Fruit fly (Drosophila melanogaster): ENCODE measurements around the gene stai.

stai gene

dm6 chr2L:6080329-6080728, 19.8 kb upstream of the stai start (continued):
- TF ChIP-seq Oli (tag; optimal IDR thresholded peaks at IDR 0.05) (no peak), Aef1 (GFP tag; IDR thresholded peaks at IDR 0.05) (no peak), Med (GFP tag) (peak; percentile 79), row (GFP tag; IDR thresholded peaks at IDR 0.05) (no peak), Hr51 (GFP tag; optimal IDR thresholded peaks at IDR 0.05) (no peak), Meics (GFP tag; optimal IDR thresholded peaks at IDR 0.05) (peak; percentile 18), Opbp (GFP tag; IDR thresholded peaks at IDR 0.05; ENCODE audit: partially characterized antibody) (no peak), pan (optimal IDR thresholded peaks at IDR 0.05) (no peak), pan (GFP tag; optimal IDR thresholded peaks at IDR 0.05 in 1 of 2, IDR thresholded peaks at IDR 0.05 in 1 of 2) (no peak), Pdp1 (GFP tag; optimal IDR thresholded peaks at IDR 0.05) (peak in 1 of 2 experiments; percentile 31), chif (GFP tag; optimal IDR thresholded peaks at IDR 0.05) (no peak), MBD-R2 (GFP tag; IDR thresholded peaks at IDR 0.05) (no peak), CG10431 (GFP tag; optimal IDR thresholded peaks at IDR 0.05) (no peak), mam (GFP tag; optimal IDR thresholded peaks at IDR 0.05) (no peak), eve (GFP tag; optimal IDR thresholded peaks at IDR 0.05) (no peak), Nf-YB (GFP tag; optimal IDR thresholded peaks at IDR 0.05) (no peak), CG15269 (tag; optimal IDR thresholded peaks at IDR 0.05) (no peak), CG9932 (GFP tag; IDR thresholded peaks at IDR 0.05) (no peak), CG17385 (GFP tag; optimal IDR thresholded peaks at IDR 0.05) (no peak), CG2199 (GFP tag; IDR thresholded peaks at IDR 0.05) (no peak), HHEX (GFP tag; optimal IDR thresholded peaks at IDR 0.05) (peak; percentile 28), slou (GFP tag; optimal IDR thresholded peaks at IDR 0.05) (no peak), CG8290 (GFP tag; optimal IDR thresholded peaks at IDR 0.05) (no peak), CG8290 (tag; optimal IDR thresholded peaks at IDR 0.05) (peak in 1 of 2 experiments; percentile 38), crc (GFP tag; optimal IDR thresholded peaks at IDR 0.05) (no peak), Dfd (GFP tag; optimal IDR thresholded peaks at IDR 0.05) (no peak), CG11085 (GFP tag; IDR thresholded peaks at IDR 0.05) (no peak), Deaf1 (tag; optimal IDR thresholded peaks at IDR 0.05) (no peak), vvl (GFP tag; IDR thresholded peaks at IDR 0.05) (no peak), Bdp1 (GFP tag; optimal IDR thresholded peaks at IDR 0.05) (no peak), sd (tag; optimal IDR thresholded peaks at IDR 0.05) (peak; percentile 37), Chrac-16 (GFP tag; optimal IDR thresholded peaks at IDR 0.05) (no peak), odd (GFP tag; optimal IDR thresholded peaks at IDR 0.05) (no peak), sug (tag; optimal IDR thresholded peaks at IDR 0.05) (peak; percentile 61), CG14050 (GFP tag; IDR thresholded peaks at IDR 0.05) (no peak), rib (GFP tag; IDR thresholded peaks at IDR 0.05) (no peak), bowl (GFP tag; IDR thresholded peaks at IDR 0.05) (no peak), Dip3 (GFP tag; optimal IDR thresholded peaks at IDR 0.05) (no peak), CG4282 (GFP tag; optimal IDR thresholded peaks at IDR 0.05) (no peak), CG2116 (GFP tag; optimal IDR thresholded peaks at IDR 0.05) (no peak), hkb (optimal IDR thresholded peaks at IDR 0.05) (no peak), hkb (GFP tag; IDR thresholded peaks at IDR 0.05) (no peak), Gsc (GFP tag; IDR thresholded peaks at IDR 0.05) (no peak), Kr (GFP tag; optimal IDR thresholded peaks at IDR 0.05) (no peak), CG16815 (GFP tag; optimal IDR thresholded peaks at IDR 0.05) (no peak), CG4820 (GFP tag; optimal IDR thresholded peaks at IDR 0.05) (no peak), HLH54F (GFP tag; optimal IDR thresholded peaks at IDR 0.05) (no peak), pzg (GFP tag; optimal IDR thresholded peaks at IDR 0.05) (no peak), fd64A (GFP tag; optimal IDR thresholded peaks at IDR 0.05) (no peak), MTF-1 (GFP tag; optimal IDR thresholded peaks at IDR 0.05; ENCODE audit: borderline replicate concordance) (no peak), CG6175 (GFP tag; IDR thresholded peaks at IDR 0.05) (0 out of 3 replicates have a peak, but pooled peaks have one; percentile 14), Taf1 (GFP tag; IDR thresholded peaks at IDR 0.05) (no peak), ase (GFP tag; IDR thresholded peaks at IDR 0.05) (no peak)

Measured in whole organism, embryonic.